Fruit fly (Drosophila melanogaster) whole organism, embryonic: Measurements from ENCODE around the gene CG6724.

Experiments used
- Antp ChIP-seq: fragments of 200-800 bp; sonication (Bioruptor generic); optimal IDR thresholded peaks from 3 replicates; lab custom pipeline; 2016; ENCODE audit warnings: missing biosample characterization, missing genetic modification characterization
- BEAF-32 ChIP-seq: fragments of 200-800 bp; sonication (Bioruptor generic); optimal IDR thresholded peaks from 3 replicates; lab custom pipeline; 2017; ENCODE audit warnings: missing biosample characterization, missing genetic modification characterization, mild to moderate bottlenecking, moderate library complexity, missing genetic modification reagents
- CG10366 ChIP-seq: fragments of 200-800 bp; sonication (Bioruptor generic); IDR thresholded peaks from 2 replicates; pipeline ENCODE4 v1.3.6; 2022; ENCODE audit warnings: missing biosample characterization, missing genetic modification characterization
- CG10979 ChIP-seq: fragments of 200-800 bp; sonication (Bioruptor generic); optimal IDR thresholded peaks from 2 replicates; lab custom pipeline; 2018; ENCODE audit warnings: missing biosample characterization, mild to moderate bottlenecking, missing genetic modification characterization, moderate library complexity
- CG11093 ChIP-seq: fragments of 200-800 bp; sonication (Bioruptor generic); IDR thresholded peaks from 3 replicates; pipeline ENCODE4 v1.3.6; 2022; ENCODE audit warnings: missing biosample characterization, missing genetic modification characterization
- CG12659 ChIP-seq: fragments of 200-800 bp; sonication (Bioruptor generic); optimal IDR thresholded peaks from 3 replicates; lab custom pipeline; 2017; ENCODE audit warnings: mild to moderate bottlenecking, missing biosample characterization, missing genetic modification reagents, missing genetic modification characterization
- CG14441 ChIP-seq: fragments of 200-800 bp; sonication (Bioruptor generic); IDR thresholded peaks from 2 replicates; pipeline ENCODE4 v1.3.6; 2022; ENCODE audit warnings: missing biosample characterization, missing genetic modification characterization
- CG15479 ChIP-seq: fragments of 200-800 bp; sonication (Bioruptor generic); optimal IDR thresholded peaks from 3 replicates; lab custom pipeline; 2019; ENCODE audit warnings: missing biosample characterization, mild to moderate bottlenecking, missing genetic modification characterization, moderate library complexity
- CG15514 ChIP-seq: fragments of 200-800 bp; sonication (Bioruptor generic); optimal IDR thresholded peaks from 3 replicates; lab custom pipeline; 2017; ENCODE audit warnings: missing biosample characterization, missing genetic modification characterization, mild to moderate bottlenecking, moderate library complexity, missing genetic modification reagents
- CG18764 ChIP-seq: fragments of 200-800 bp; sonication (Bioruptor generic); optimal IDR thresholded peaks from 3 replicates; lab custom pipeline; 2016; ENCODE audit warnings: missing biosample characterization, missing genetic modification characterization
- CG2129 ChIP-seq: fragments of 200-800 bp; sonication (Bioruptor generic); IDR thresholded peaks from 2 replicates; pipeline ENCODE4 v1.3.6; 2022; ENCODE audit warnings: missing biosample characterization, missing genetic modification characterization; ENCODE audit not compliant: partially characterized antibody
- CG2712 ChIP-seq: fragments of 200-800 bp; optimal IDR thresholded peaks from 3 replicates; lab custom pipeline; 2019; ENCODE audit warnings: missing biosample characterization, mild to moderate bottlenecking, missing genetic modification characterization, moderate library complexity
- CG3065 ChIP-seq: fragments of 200-800 bp; sonication (Bioruptor generic); optimal IDR thresholded peaks from 2 replicates; lab custom pipeline; 2016; ENCODE audit warnings: missing biosample characterization, missing genetic modification characterization
- CG32532 ChIP-seq: fragments of 200-800 bp; sonication (Bioruptor generic); IDR thresholded peaks from 2 replicates; pipeline ENCODE4 v1.3.6; 2022; ENCODE audit warnings: missing biosample characterization, missing genetic modification characterization
- CG3847 ChIP-seq: fragments of 200-800 bp; sonication (Bioruptor generic); IDR thresholded peaks from 2 replicates; pipeline ENCODE4 v1.3.6; 2022; ENCODE audit warnings: missing biosample characterization, missing genetic modification characterization
- CG4617 ChIP-seq: fragments of 200-800 bp; sonication (Bioruptor generic); optimal IDR thresholded peaks from 3 replicates; lab custom pipeline; 2016; ENCODE audit warnings: missing biosample characterization, missing genetic modification characterization, borderline replicate concordance
- CG4820 ChIP-seq: fragments of 200-800 bp; sonication (Bioruptor generic); optimal IDR thresholded peaks from 3 replicates; lab custom pipeline; 2016; ENCODE audit warnings: missing biosample characterization, missing genetic modification characterization
- CG7271 ChIP-seq: fragments of 200-800 bp; sonication (Bioruptor generic); optimal IDR thresholded peaks from 2 replicates; lab custom pipeline; 2018; ENCODE audit warnings: missing biosample characterization, mild to moderate bottlenecking, missing genetic modification characterization, moderate library complexity
- CG9437 ChIP-seq: fragments of 200-800 bp; sonication (Bioruptor generic); optimal IDR thresholded peaks from 2 replicates; lab custom pipeline; 2018; ENCODE audit warnings: missing biosample characterization, mild to moderate bottlenecking, missing genetic modification characterization
- E2f2 ChIP-seq: fragments of 200-800 bp; sonication (Bioruptor generic); IDR thresholded peaks from 2 replicates; pipeline ENCODE4 v1.3.6; 2022; ENCODE audit warnings: missing biosample characterization, missing genetic modification characterization
- ERR ChIP-seq: fragments of 200-800 bp; sonication (Bioruptor generic); optimal IDR thresholded peaks from 2 replicates; lab custom pipeline; 2016; ENCODE audit warnings: missing biosample characterization, missing genetic modification characterization
- H2.0 ChIP-seq: fragments of 200-800 bp; sonication (Bioruptor generic); IDR thresholded peaks from 2 replicates; pipeline ENCODE4 v1.3.6; 2022; ENCODE audit warnings: missing biosample characterization, missing genetic modification characterization
- HmgZ ChIP-seq: fragments of 200-800 bp; sonication (Bioruptor generic); optimal IDR thresholded peaks from 2 replicates; lab custom pipeline; 2018; ENCODE audit warnings: missing biosample characterization, mild to moderate bottlenecking, missing genetic modification characterization
- Med ChIP-seq: fragments of 200-800 bp; sonication (Bioruptor generic); peaks from one replicate; lab custom pipeline; 2016; ENCODE audit warnings: missing biosample characterization, missing genetic modification characterization, mild to moderate bottlenecking, inconsistent platforms, moderate library complexity
- NfI ChIP-seq: fragments of 200-800 bp; sonication (Bioruptor generic); optimal IDR thresholded peaks from 3 replicates; lab custom pipeline; 2018; ENCODE audit warnings: missing biosample characterization, mild to moderate bottlenecking, missing genetic modification characterization, moderate library complexity
- Opbp ChIP-seq: fragments of 200-800 bp; sonication (Bioruptor generic); IDR thresholded peaks from 3 replicates; pipeline ENCODE4 v1.3.6; 2022; ENCODE audit warnings: missing biosample characterization, missing genetic modification characterization; ENCODE audit not compliant: partially characterized antibody
- Vsx1 ChIP-seq: fragments of 200-800 bp; sonication (Bioruptor generic); optimal IDR thresholded peaks from 2 replicates; lab custom pipeline; 2017; ENCODE audit warnings: missing biosample characterization, mild to moderate bottlenecking, missing genetic modification characterization, missing genetic modification reagents
- Xbp1 ChIP-seq: fragments of 200-800 bp; sonication (Bioruptor generic); optimal IDR thresholded peaks from 3 replicates; lab custom pipeline; 2016; ENCODE audit warnings: missing biosample characterization, mild to moderate bottlenecking, missing genetic modification characterization
- ara ChIP-seq: fragments of 200-800 bp; sonication (Bioruptor generic); IDR thresholded peaks from 2 replicates; pipeline ENCODE4 v1.3.6; 2022; ENCODE audit warnings: missing biosample characterization, missing genetic modification characterization
- ato ChIP-seq: fragments of 200-800 bp; sonication (Bioruptor generic); IDR thresholded peaks from 2 replicates; pipeline ENCODE4 v1.3.6; 2022; ENCODE audit warnings: missing biosample characterization, missing genetic modification characterization; ENCODE audit not compliant: partially characterized antibody
- bab2 ChIP-seq: fragments of 200-800 bp; sonication (Bioruptor generic); optimal IDR thresholded peaks from 2 replicates; lab custom pipeline; 2016; ENCODE audit warnings: missing biosample characterization, missing genetic modification characterization
- bbx ChIP-seq: fragments of 200-800 bp; sonication (Bioruptor generic); IDR thresholded peaks from 2 replicates; pipeline ENCODE4 v1.3.6; 2022; ENCODE audit warnings: missing biosample characterization, missing genetic modification characterization; ENCODE audit not compliant: partially characterized antibody
- bcd ChIP-seq: fragments of 200-800 bp; sonication (Bioruptor generic); optimal IDR thresholded peaks from 2 replicates; lab custom pipeline; 2017; ENCODE audit warnings: missing biosample characterization, mild to moderate bottlenecking, missing genetic modification characterization
- bsh ChIP-seq, 2 experiments: fragments of 200-800 bp; sonication (Bioruptor generic); optimal IDR thresholded peaks; 2 replicates each; lab custom pipeline; 2017 to 2018; ENCODE audit warnings: mild to moderate bottlenecking in 2 of 2, missing biosample characterization in 2 of 2, missing genetic modification characterization in 2 of 2, moderate library complexity in 1 of 2
- fd96Cb ChIP-seq: fragments of 200-800 bp; sonication (Bioruptor generic); optimal IDR thresholded peaks from 2 replicates; lab custom pipeline; 2018; ENCODE audit warnings: missing biosample characterization, mild to moderate bottlenecking, missing genetic modification characterization, moderate library complexity
- gcm ChIP-seq: fragments of 200-800 bp; sonication (Bioruptor generic); optimal IDR thresholded peaks from 2 replicates; lab custom pipeline; 2019; ENCODE audit warnings: missing biosample characterization, mild to moderate bottlenecking, missing genetic modification characterization, moderate library complexity
- her ChIP-seq: fragments of 200-800 bp; sonication (Bioruptor generic); optimal IDR thresholded peaks from 2 replicates; lab custom pipeline; 2016; ENCODE audit warnings: missing biosample characterization, missing genetic modification characterization
- insv ChIP-seq, 2 experiments: fragments of 200-800 bp; sonication (Bioruptor generic); optimal IDR thresholded peaks; 3 replicates each; lab custom pipeline; 2016 to 2018; ENCODE audit warnings: missing biosample characterization in 2 of 2, missing genetic modification characterization in 2 of 2
- kah ChIP-seq: fragments of 200-800 bp; sonication (Bioruptor generic); optimal IDR thresholded peaks from 2 replicates; lab custom pipeline; 2018; ENCODE audit warnings: missing biosample characterization, mild to moderate bottlenecking, missing genetic modification characterization
- ken ChIP-seq: fragments of 200-800 bp; sonication (Bioruptor generic); IDR thresholded peaks from 3 replicates; pipeline ENCODE4 v1.3.6; 2022; ENCODE audit warnings: missing biosample characterization, missing genetic modification characterization
- mam ChIP-seq: fragments of 200-800 bp; sonication (Bioruptor generic); optimal IDR thresholded peaks from 3 replicates; lab custom pipeline; 2016; ENCODE audit warnings: missing biosample characterization, missing genetic modification characterization
- phol ChIP-seq: fragments of 200-800 bp; sonication (Bioruptor generic); optimal IDR thresholded peaks from 3 replicates; lab custom pipeline; 2018; ENCODE audit warnings: missing biosample characterization, mild to moderate bottlenecking, missing genetic modification characterization, moderate library complexity
- pnt ChIP-seq: fragments of 200-800 bp; sonication (Bioruptor generic); optimal IDR thresholded peaks from 3 replicates; lab custom pipeline; 2016; ENCODE audit warnings: missing biosample characterization, missing genetic modification characterization
- row ChIP-seq: fragments of 200-800 bp; sonication (Bioruptor generic); IDR thresholded peaks from 3 replicates; pipeline ENCODE4 v1.3.6; 2022; ENCODE audit warnings: missing biosample characterization, missing genetic modification characterization
- schlank ChIP-seq: fragments of 200-800 bp; sonication (Bioruptor generic); optimal IDR thresholded peaks from 2 replicates; lab custom pipeline; 2018; ENCODE audit warnings: missing biosample characterization, mild to moderate bottlenecking, missing genetic modification characterization
- slbo ChIP-seq: fragments of 200-800 bp; sonication (Bioruptor generic); IDR thresholded peaks from 2 replicates; pipeline ENCODE4 v1.3.6; 2022; ENCODE audit warnings: missing biosample characterization, missing genetic modification characterization
- unc-4 ChIP-seq: fragments of 200-800 bp; sonication (Bioruptor generic); IDR thresholded peaks from 2 replicates; pipeline ENCODE4 v1.3.6; 2022; ENCODE audit warnings: missing biosample characterization, missing genetic modification characterization; ENCODE audit not compliant: partially characterized antibody
- unpg ChIP-seq: fragments of 200-800 bp; sonication (Bioruptor generic); optimal IDR thresholded peaks from 3 replicates; lab custom pipeline; 2018; ENCODE audit warnings: missing biosample characterization, mild to moderate bottlenecking, missing genetic modification characterization, moderate library complexity
- zen ChIP-seq: fragments of 200-800 bp; sonication (Bioruptor generic); optimal IDR thresholded peaks from 3 replicates; lab custom pipeline; 2018; ENCODE audit warnings: missing biosample characterization, mild to moderate bottlenecking, missing genetic modification characterization, moderate library complexity

Gene CG6724

DNA sequence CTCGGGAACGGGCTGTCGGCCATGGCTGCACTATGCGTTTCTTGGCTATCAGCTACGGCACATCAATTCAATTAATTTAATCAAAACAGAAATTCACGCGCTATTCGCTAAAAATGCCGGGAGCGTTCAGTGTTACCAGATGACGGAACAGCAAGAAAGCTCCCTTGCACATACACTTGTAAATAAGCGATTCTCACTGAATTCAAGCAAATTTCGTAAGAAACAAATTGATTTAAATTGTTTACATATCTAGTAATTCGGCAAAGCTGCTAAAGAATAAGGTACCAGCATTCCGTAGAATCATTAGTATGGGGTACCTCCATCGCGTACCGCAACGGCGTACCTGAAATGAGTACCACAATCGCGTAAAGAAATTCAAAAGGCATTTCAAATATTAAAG lies 33.8 kb downstream of the CG6724 start, which contains the start of gene Nup107:
TSS of gene Nup107 (minus strand) at position 149 of the 400 bp plus-strand sequence.
- TF ChIP-seq zen (tag; lab: Kevin White, UChicago) = peak; percentile 39
- TF ChIP-seq mam (GFP tag; lab: Kevin White, UChicago) = peak; percentile 45
- peak; percentile 44 for TF ChIP-seq CG2712 (tag; lab: Kevin White, UChicago)
- TF ChIP-seq CG18764 = peak; percentile 37
- peak; percentile 11 for TF ChIP-seq CG10979 (tag; lab: Kevin White, UChicago)
- TF ChIP-seq HmgZ (tag; lab: Kevin White, UChicago) = peak; percentile 27
- TF ChIP-seq unc-4 (GFP tag; lab: Robert Waterston, UW) = 0 out of 2 replicates have a peak, but pooled peaks have one; percentile 34
- TF ChIP-seq CG3065 (GFP tag; lab: Kevin White, UChicago) = peak; percentile 3
- TF ChIP-seq ken = peak; percentile 37; the same call in 1 of the 3 replicates
- peak; percentile 73 for TF ChIP-seq E2f2 (GFP tag; lab: Robert Waterston, UW)
- 0 out of 2 replicates have a peak, but pooled peaks have one; percentile 15 for TF ChIP-seq CG14441 (GFP tag; lab: Robert Waterston, UW)
- peak; percentile 8 for TF ChIP-seq unpg (GFP tag; lab: Kevin White, UChicago)
- peak; percentile 8 for TF ChIP-seq pnt
- TF ChIP-seq row (GFP tag; lab: Robert Waterston, UW) = peak; percentile 77
- TF ChIP-seq H2.0 (GFP tag; lab: Robert Waterston, UW) = no peak
- peak; percentile 22 for TF ChIP-seq Antp (GFP tag; lab: Kevin White, UChicago)
- no peak for TF ChIP-seq ara (GFP tag; lab: Robert Waterston, UW)
- TF ChIP-seq CG10366 (GFP tag; lab: Robert Waterston, UW) = no peak; the same call in 1 of the 2 replicates
- no peak for TF ChIP-seq ERR
- peak; percentile 7 for TF ChIP-seq fd96Cb
- TF ChIP-seq bcd (GFP tag; lab: Kevin White, UChicago) = peak; percentile 2
- TF ChIP-seq Vsx1 (GFP tag; lab: Kevin White, UChicago) = no peak
- TF ChIP-seq Med (GFP tag; lab: Kevin White, UChicago) = peak; percentile 72
- 0 out of 3 replicates have a peak, but pooled peaks have one; percentile 39 for TF ChIP-seq Opbp
- TF ChIP-seq kah (GFP tag; lab: Kevin White, UChicago) = no peak
- peak; percentile 38 for TF ChIP-seq Xbp1 (GFP tag; lab: Kevin White, UChicago)
- TF ChIP-seq gcm (GFP tag; lab: Kevin White, UChicago) = no peak
- TF ChIP-seq CG3847 (GFP tag; lab: Robert Waterston, UW) = 0 out of 2 replicates have a peak, but pooled peaks have one; percentile 25
- peak; percentile 62 for TF ChIP-seq phol (tag; lab: Kevin White, UChicago)
- TF ChIP-seq CG15514 = peak; percentile 49
- peak; percentile 18 for TF ChIP-seq bab2 (GFP tag; lab: Kevin White, UChicago)
- 0 out of 2 replicates have a peak, but pooled peaks have one; percentile 24 for TF ChIP-seq ato (GFP tag; lab: Robert Waterston, UW)
- TF ChIP-seq CG4617 = peak; percentile 22
- no peak for TF ChIP-seq CG15479 (GFP tag; lab: Kevin White, UChicago)
- peak in 1 of 2 experiments; percentile 13 for TF ChIP-seq bsh (GFP tag; optimal IDR thresholded peaks at IDR 0.05; lab: Kevin White, UChicago)
- no peak for TF ChIP-seq CG7271 (tag; lab: Kevin White, UChicago)
- TF ChIP-seq her (GFP tag; lab: Kevin White, UChicago) = peak; percentile 8
- no peak for TF ChIP-seq insv (GFP tag; optimal IDR thresholded peaks at IDR 0.05; lab: Kevin White, UChicago)
- 0 out of 2 replicates have a peak, but pooled peaks have one; percentile 14 for TF ChIP-seq CG32532 (GFP tag; lab: Robert Waterston, UW)
- peak; percentile 9 for TF ChIP-seq CG4820 (GFP tag; lab: Kevin White, UChicago)
- peak; percentile 54; the same call in 1 of the 2 replicates for TF ChIP-seq slbo (GFP tag; lab: Robert Waterston, UW)
- TF ChIP-seq NfI (GFP tag; lab: Kevin White, UChicago) = peak; percentile 29
- no peak for TF ChIP-seq CG2129 (GFP tag; lab: Robert Waterston, UW)
- TF ChIP-seq BEAF-32 (GFP tag; lab: Kevin White, UChicago) = peak; percentile 40
- TF ChIP-seq CG9437 = peak; percentile 59
- no peak for TF ChIP-seq schlank
- no peak for TF ChIP-seq bbx
- TF ChIP-seq CG11093 (GFP tag; lab: Robert Waterston, UW) = no peak
- peak; percentile 14 for TF ChIP-seq CG12659 (GFP tag; lab: Kevin White, UChicago)
